Worm (Caenorhabditis elegans) whole organism, L1 larva: ENCODE results near the gene sqv-6.
A peak's percentile ranks its signal among the peaks of the same experiment; 100 is the strongest.

Experiments
- C04F5.9 ChIP-seq: sonication (generic microtip); optimal IDR thresholded peaks from 2 replicates; lab custom pipeline; 2016; ENCODE audit warnings: missing genetic modification characterization, missing compliant biosample characterization
- F16B12.6 ChIP-seq: fragments of 150-350 bp; optimal IDR thresholded peaks from 2 replicates; lab custom pipeline; 2014; ENCODE audit warnings: missing biosample characterization, missing genetic modification characterization
- Y116A8C.19 ChIP-seq: sonication (generic microtip); optimal IDR thresholded peaks from 2 replicates; lab custom pipeline; 2016; ENCODE audit warnings: missing compliant biosample characterization, missing genetic modification characterization, borderline replicate concordance
- aha-1 ChIP-seq: fragments of 150-350 bp; optimal IDR thresholded peaks from 2 replicates; lab custom pipeline; 2014; ENCODE audit warnings: missing biosample characterization, missing genetic modification characterization
- blmp-1 ChIP-seq: fragments of 150-350 bp; optimal IDR thresholded peaks from 2 replicates; lab custom pipeline; 2014; ENCODE audit warnings: missing biosample characterization, missing genetic modification characterization
- ceh-63 ChIP-seq: fragments of 200-800 bp; sonication (Bioruptor generic); optimal IDR thresholded peaks from 2 replicates; lab custom pipeline; 2018; ENCODE audit warnings: mild to moderate bottlenecking, missing genetic modification characterization, missing compliant biosample characterization
- ceh-82 ChIP-seq, 3 experiments: fragments of 150-350 bp in 1 of 3; sonication (generic microtip) in 2 of 3; optimal IDR thresholded peaks; 2 replicates each; lab custom pipeline; 2014 to 2017; ENCODE audit warnings: missing biosample characterization in 3 of 3, missing genetic modification characterization in 3 of 3
- ceh-88 ChIP-seq: fragments of 200-800 bp; sonication (Bioruptor generic); IDR thresholded peaks from 2 replicates; pipeline ENCODE4 v1.3.6; 2022; ENCODE audit warnings: missing genetic modification characterization, missing compliant biosample characterization
- ceh-90 ChIP-seq: sonication (generic microtip); optimal IDR thresholded peaks from 2 replicates; lab custom pipeline; 2016; ENCODE audit warnings: missing genetic modification characterization, missing compliant biosample characterization
- ces-1 ChIP-seq: fragments of 150-350 bp; optimal IDR thresholded peaks from 2 replicates; lab custom pipeline; 2014; ENCODE audit warnings: missing biosample characterization, missing genetic modification reagents, missing genetic modification characterization
- efl-1 ChIP-seq, 4 experiments: fragments of 150-350 bp; optimal IDR thresholded peaks in 3 of 4; peaks in 1 of 4; 1 replicate in 1 of 4; 2 replicates in 3 of 4; lab custom pipeline; 2014; ENCODE audit warnings: missing biosample characterization in 2 of 4, missing genetic modification characterization in 2 of 4, missing genetic modification reagents in 2 of 4
- efl-3 ChIP-seq: fragments of 200-800 bp; sonication (Bioruptor generic); optimal IDR thresholded peaks from 2 replicates; lab custom pipeline; 2018; ENCODE audit warnings: mild to moderate bottlenecking, missing genetic modification characterization, missing compliant biosample characterization
- egl-27 ChIP-seq, 2 experiments: fragments of 150-350 bp in 1 of 2; sonication (generic microtip); optimal IDR thresholded peaks; 3 replicates each; lab custom pipeline; 2017 to 2018; ENCODE audit warnings: missing biosample characterization in 2 of 2, missing genetic modification characterization in 2 of 2, missing genetic modification reagents in 2 of 2
- elt-2 ChIP-seq: sonication (generic microtip); optimal IDR thresholded peaks from 2 replicates; lab custom pipeline; 2016; ENCODE audit warnings: missing genetic modification characterization, mild to moderate bottlenecking, inconsistent platforms, missing compliant biosample characterization, missing genetic modification reagents
- ets-5 ChIP-seq: fragments of 200-800 bp; sonication (Bioruptor generic); IDR thresholded peaks from 2 replicates; pipeline ENCODE4 v1.3.6; 2022; ENCODE audit warnings: missing genetic modification characterization, missing compliant biosample characterization
- fkh-10 ChIP-seq: sonication (generic microtip); optimal IDR thresholded peaks from 2 replicates; lab custom pipeline; 2017; ENCODE audit warnings: missing biosample characterization, missing genetic modification reagents, missing genetic modification characterization
- fkh-4 ChIP-seq: sonication (generic microtip); optimal IDR thresholded peaks from 2 replicates; lab custom pipeline; 2016; ENCODE audit warnings: missing compliant biosample characterization, missing genetic modification characterization, borderline replicate concordance
- fkh-8 ChIP-seq: sonication (generic microtip); optimal IDR thresholded peaks from 2 replicates; lab custom pipeline; 2016; ENCODE audit warnings: mild to moderate bottlenecking, missing genetic modification characterization, missing compliant biosample characterization
- fos-1 ChIP-seq: fragments of 150-350 bp; optimal IDR thresholded peaks from 2 replicates; lab custom pipeline; 2014; ENCODE audit warnings: missing biosample characterization, missing genetic modification characterization
- hlh-4 ChIP-seq: sonication (generic microtip); optimal IDR thresholded peaks from 2 replicates; lab custom pipeline; 2016; ENCODE audit warnings: mild to moderate bottlenecking, missing genetic modification characterization, missing compliant biosample characterization
- hpl-2 ChIP-seq: fragments of 150-350 bp; optimal IDR thresholded peaks from 2 replicates; lab custom pipeline; 2014; ENCODE audit warnings: missing biosample characterization, missing genetic modification reagents, missing genetic modification characterization
- irx-1 ChIP-seq: sonication (generic microtip); optimal IDR thresholded peaks from 2 replicates; lab custom pipeline; 2016; ENCODE audit warnings: missing genetic modification characterization, missing compliant biosample characterization
- lin-13 ChIP-seq: fragments of 150-350 bp; optimal IDR thresholded peaks from 2 replicates; lab custom pipeline; 2014; ENCODE audit warnings: missing biosample characterization, missing genetic modification reagents, missing genetic modification characterization
- lin-14 ChIP-seq: fragments of 200-800 bp; sonication (Bioruptor generic); optimal IDR thresholded peaks from 2 replicates; lab custom pipeline; 2018; ENCODE audit warnings: mild to moderate bottlenecking, missing genetic modification characterization, moderate library complexity, missing compliant biosample characterization
- lin-15B ChIP-seq: fragments of 150-350 bp; sonication (generic microtip); optimal IDR thresholded peaks from 3 replicates; lab custom pipeline; 2014; ENCODE audit warnings: missing biosample characterization, missing genetic modification characterization
- lin-35 ChIP-seq, 2 experiments: fragments of 150-350 bp; optimal IDR thresholded peaks; 2 replicates each; lab custom pipeline; 2014; ENCODE audit warnings: missing biosample characterization in 2 of 2, missing genetic modification characterization in 2 of 2, missing genetic modification reagents in 2 of 2
- lin-39 ChIP-seq: fragments of 150-350 bp; optimal IDR thresholded peaks from 2 replicates; lab custom pipeline; 2014; ENCODE audit warnings: missing biosample characterization, missing genetic modification reagents, missing genetic modification characterization
- lsy-2 ChIP-seq, 2 experiments: fragments of 150-350 bp; optimal IDR thresholded peaks; 2 replicates each; lab custom pipeline; 2014; ENCODE audit warnings: missing biosample characterization in 2 of 2, missing genetic modification characterization in 2 of 2
- mab-9 ChIP-seq: fragments of 200-800 bp; sonication (Bioruptor generic); IDR thresholded peaks from 2 replicates; pipeline ENCODE4 v1.3.6; 2022; ENCODE audit warnings: missing genetic modification reagents, missing genetic modification characterization, missing compliant biosample characterization
- mdl-1 ChIP-seq, 2 experiments: fragments of 150-350 bp; optimal IDR thresholded peaks; 2 replicates each; lab custom pipeline; 2014 to 2017; ENCODE audit warnings: missing biosample characterization in 2 of 2, missing genetic modification characterization in 2 of 2, inconsistent platforms in 1 of 2
- nhr-11 ChIP-seq: fragments of 150-350 bp; optimal IDR thresholded peaks from 2 replicates; lab custom pipeline; 2014; ENCODE audit warnings: missing biosample characterization, missing genetic modification characterization
- nhr-19 ChIP-seq: fragments of 200-800 bp; sonication (Bioruptor generic); conservative IDR thresholded peaks from 2 replicates; pipeline ENCODE4 v1.3.6; 2022; ENCODE audit warnings: missing genetic modification characterization, missing compliant biosample characterization
- nhr-20 ChIP-seq: sonication (generic microtip); optimal IDR thresholded peaks from 2 replicates; lab custom pipeline; 2016; ENCODE audit warnings: mild to moderate bottlenecking, missing genetic modification characterization, missing compliant biosample characterization
- nhr-237 ChIP-seq: fragments of 150-350 bp; optimal IDR thresholded peaks from 2 replicates; lab custom pipeline; 2014; ENCODE audit warnings: missing biosample characterization, missing genetic modification characterization
- nhr-47 ChIP-seq: sonication (generic microtip); optimal IDR thresholded peaks from 2 replicates; lab custom pipeline; 2016; ENCODE audit warnings: mild to moderate bottlenecking, missing genetic modification characterization, moderate library complexity, missing compliant biosample characterization
- nhr-84 ChIP-seq: sonication (generic microtip); optimal IDR thresholded peaks from 2 replicates; lab custom pipeline; 2017; ENCODE audit warnings: missing biosample characterization, missing genetic modification characterization
- pax-3 ChIP-seq: fragments of 200-800 bp; sonication (Bioruptor generic); optimal IDR thresholded peaks from 2 replicates; lab custom pipeline; 2018; ENCODE audit warnings: mild to moderate bottlenecking, missing genetic modification characterization, moderate library complexity, missing compliant biosample characterization
- pqm-1 ChIP-seq: sonication (generic microtip); optimal IDR thresholded peaks from 3 replicates; lab custom pipeline; 2017; ENCODE audit warnings: missing biosample characterization, missing genetic modification characterization
- rnt-1 ChIP-seq: sonication (generic microtip); optimal IDR thresholded peaks from 2 replicates; lab custom pipeline; 2016; ENCODE audit warnings: mild to moderate bottlenecking, missing genetic modification characterization, moderate library complexity, missing compliant biosample characterization
- snu-23 ChIP-seq: sonication (generic microtip); optimal IDR thresholded peaks from 2 replicates; lab custom pipeline; 2016; ENCODE audit warnings: missing genetic modification characterization, missing compliant biosample characterization
- sox-4 ChIP-seq: sonication (generic microtip); optimal IDR thresholded peaks from 2 replicates; lab custom pipeline; 2016; ENCODE audit warnings: missing genetic modification characterization, missing compliant biosample characterization
- sup-37 ChIP-seq: fragments of 200-800 bp; sonication (Bioruptor generic); optimal IDR thresholded peaks from 2 replicates; lab custom pipeline; 2018; ENCODE audit warnings: mild to moderate bottlenecking, missing genetic modification characterization, missing compliant biosample characterization
- swsn-7 ChIP-seq: sonication (generic microtip); optimal IDR thresholded peaks from 2 replicates; lab custom pipeline; 2016; ENCODE audit warnings: missing genetic modification characterization, missing compliant biosample characterization
- tbx-2 ChIP-seq: sonication (generic microtip); optimal IDR thresholded peaks from 2 replicates; lab custom pipeline; 2016; ENCODE audit warnings: missing genetic modification characterization, missing compliant biosample characterization
- unc-30 ChIP-seq: sonication (generic microtip); optimal IDR thresholded peaks from 2 replicates; lab custom pipeline; 2017; ENCODE audit warnings: missing biosample characterization, missing genetic modification characterization
- unc-86 ChIP-seq: sonication (generic microtip); optimal IDR thresholded peaks from 2 replicates; lab custom pipeline; 2016; ENCODE audit warnings: missing genetic modification characterization, missing compliant biosample characterization
- unc-98 ChIP-seq: fragments of 200-800 bp; sonication (Bioruptor generic); IDR thresholded peaks from 2 replicates; pipeline ENCODE4 v1.3.6; 2022; ENCODE audit warnings: missing genetic modification characterization, missing compliant biosample characterization
- vab-15 ChIP-seq: sonication (generic microtip); optimal IDR thresholded peaks from 2 replicates; lab custom pipeline; 2017; ENCODE audit warnings: missing genotype, mild to moderate bottlenecking, missing genetic modification characterization, missing compliant biosample characterization
- xbp-1 ChIP-seq: sonication (generic microtip); optimal IDR thresholded peaks from 2 replicates; lab custom pipeline; 2016; ENCODE audit warnings: missing genetic modification characterization, missing compliant biosample characterization
- zag-1 ChIP-seq: fragments of 150-350 bp; optimal IDR thresholded peaks from 2 replicates; lab custom pipeline; 2014; ENCODE audit warnings: missing biosample characterization, missing genetic modification characterization
- zip-4 ChIP-seq: fragments of 200-800 bp; sonication (Bioruptor generic); optimal IDR thresholded peaks from 2 replicates; lab custom pipeline; 2018; ENCODE audit warnings: mild to moderate bottlenecking, missing genetic modification characterization, moderate library complexity, missing compliant biosample characterization
- ztf-11 ChIP-seq, 2 experiments: sonication (generic microtip); optimal IDR thresholded peaks; 2 replicates each; lab custom pipeline; 2016 to 2017; ENCODE audit warnings: missing genetic modification characterization in 2 of 2, missing biosample characterization in 1 of 2, missing compliant biosample characterization in 1 of 2
- ztf-4 ChIP-seq: fragments of 150-350 bp; optimal IDR thresholded peaks from 2 replicates; lab custom pipeline; 2014; ENCODE audit warnings: missing biosample characterization, missing genetic modification characterization

sqv-6 gene

DNA sequence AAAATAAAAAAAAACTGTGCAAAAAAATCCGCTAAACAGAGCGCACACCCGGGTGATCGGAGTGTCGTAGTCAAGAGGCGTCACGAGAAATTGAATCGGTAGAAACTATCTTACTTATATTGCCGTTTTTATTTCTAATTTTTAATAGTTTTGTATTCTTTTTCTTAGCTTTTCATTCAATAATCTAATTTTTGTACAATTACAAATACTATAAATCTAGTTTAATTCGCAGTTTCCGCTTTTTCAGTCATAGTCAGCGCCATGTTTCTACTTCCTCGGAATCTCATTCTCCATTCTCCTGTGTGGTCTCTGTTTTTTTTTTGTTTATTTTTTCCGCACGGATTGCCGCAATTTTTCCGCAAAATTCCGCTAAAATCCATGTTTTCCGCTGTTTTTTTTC lies 39.2 kb upstream of the sqv-6 start:
- TF ChIP-seq tbx-2 (tag; lab: Kevin White, UChicago), result peak; percentile 91
- peak; percentile 87 for TF ChIP-seq fkh-4 (tag; lab: Kevin White, UChicago)
- no peak for TF ChIP-seq rnt-1 (tag; lab: Kevin White, UChicago)
- TF ChIP-seq nhr-20 (tag; lab: Kevin White, UChicago), result peak; percentile 83
- TF ChIP-seq efl-1 (optimal IDR thresholded peaks at IDR 0.05; lab: Kevin White, UChicago), result peak; percentile 64 to 74
- TF ChIP-seq efl-1 (GFP tag; optimal IDR thresholded peaks at IDR 0.05 in 1 of 2; lab: Kevin White, UChicago), result peak; percentile 59 to 62
- TF ChIP-seq sox-4 (tag; lab: Kevin White, UChicago), result peak; percentile 86
- TF ChIP-seq pqm-1, result no peak
- TF ChIP-seq ets-5 (GFP tag; lab: Robert Waterston, UW), result no peak
- TF ChIP-seq xbp-1 (tag; lab: Kevin White, UChicago), result peak; percentile 78
- TF ChIP-seq zip-4, result peak; percentile 13
- TF ChIP-seq swsn-7 (tag; lab: Kevin White, UChicago), result peak; percentile 81
- TF ChIP-seq ztf-11 (tag; optimal IDR thresholded peaks at IDR 0.05; lab: Kevin White, UChicago), result peak in 1 of 2 experiments; percentile 99
- peak; percentile 23 for TF ChIP-seq nhr-237 (tag; lab: Kevin White, UChicago)
- TF ChIP-seq nhr-47, result peak; percentile 93
- peak; percentile 6 for TF ChIP-seq vab-15
- TF ChIP-seq lin-14 (GFP tag; lab: Kevin White, UChicago), result no peak
- peak; percentile 59 for TF ChIP-seq elt-2 (tag; lab: Kevin White, UChicago)
- TF ChIP-seq fkh-8 (tag; lab: Kevin White, UChicago), result peak; percentile 92
- peak; percentile 67 for TF ChIP-seq nhr-19 (GFP tag; lab: Robert Waterston, UW)
- peak; percentile 81 for TF ChIP-seq unc-86 (tag; lab: Kevin White, UChicago)
- TF ChIP-seq lin-39 (tag; lab: Kevin White, UChicago), result peak; percentile 52
- TF ChIP-seq C04F5.9 (tag; lab: Kevin White, UChicago), result peak; percentile 75
- peak; percentile 64 to 82 for TF ChIP-seq lsy-2 (tag; optimal IDR thresholded peaks at IDR 0.05; lab: Kevin White, UChicago)
- peak; percentile 76 for TF ChIP-seq mab-9 (GFP tag; lab: Robert Waterston, UW)
- peak; percentile 71 to 74 for TF ChIP-seq lin-35 (GFP tag; optimal IDR thresholded peaks at IDR 0.05; lab: Kevin White, UChicago)
- TF ChIP-seq unc-98 (GFP tag; lab: Robert Waterston, UW), result peak; percentile 97
- TF ChIP-seq egl-27 (tag; optimal IDR thresholded peaks at IDR 0.05; lab: Kevin White, UChicago), result no peak
- peak; percentile 52 for TF ChIP-seq Y116A8C.19 (tag; lab: Kevin White, UChicago)
- peak; percentile 21 for TF ChIP-seq lin-15B (tag; lab: Kevin White, UChicago)
- TF ChIP-seq ceh-82 (tag; optimal IDR thresholded peaks at IDR 0.05; lab: Kevin White, UChicago), result peak; percentile 41 to 49 (median 42)
- peak; percentile 36 for TF ChIP-seq fos-1 (tag; lab: Kevin White, UChicago)
- TF ChIP-seq ceh-63, result peak; percentile 62
- TF ChIP-seq nhr-11 (tag; lab: Kevin White, UChicago), result no peak
- peak; percentile 81 for TF ChIP-seq irx-1 (tag; lab: Kevin White, UChicago)
- no peak for TF ChIP-seq aha-1 (tag; lab: Kevin White, UChicago)
- TF ChIP-seq fkh-10 (GFP tag; lab: Kevin White, UChicago), result peak; percentile 20
- TF ChIP-seq ceh-88 (GFP tag; lab: Robert Waterston, UW), result peak; percentile 87
- TF ChIP-seq nhr-84, result no peak
- TF ChIP-seq mdl-1 (tag; optimal IDR thresholded peaks at IDR 0.05; lab: Kevin White, UChicago), result peak in 1 of 2 experiments; percentile 16
- peak; percentile 61 for TF ChIP-seq hpl-2 (GFP tag; lab: Kevin White, UChicago)
- TF ChIP-seq efl-3 (GFP tag; lab: Kevin White, UChicago), result peak; percentile 49
- TF ChIP-seq pax-3, result peak; percentile 96
- no peak for TF ChIP-seq unc-30 (tag; lab: Kevin White, UChicago)
- peak; percentile 18 for TF ChIP-seq blmp-1
- TF ChIP-seq sup-37 (GFP tag; lab: Kevin White, UChicago), result peak; percentile 62
- no peak for TF ChIP-seq F16B12.6 (tag; lab: Kevin White, UChicago)
- TF ChIP-seq snu-23 (GFP tag; lab: Kevin White, UChicago), result peak; percentile 88
- no peak for TF ChIP-seq zag-1 (tag; lab: Kevin White, UChicago)
- TF ChIP-seq ztf-4, result no peak
- TF ChIP-seq lin-13 (GFP tag; lab: Kevin White, UChicago), result peak; percentile 31
- TF ChIP-seq ceh-90, result peak; percentile 81
- TF ChIP-seq hlh-4 (tag; lab: Kevin White, UChicago), result peak; percentile 38
- no peak for TF ChIP-seq ces-1 (GFP tag; lab: Kevin White, UChicago)
